Fruit fly (Drosophila melanogaster) whole organism, prepupa: ENCODE data around the gene Gr64c.

Source experiments
- CG10669 ChIP-seq: fragments of 200-800 bp; sonication (Bioruptor generic); optimal IDR thresholded peaks from 3 replicates; lab custom pipeline; 2018; ENCODE audit warnings: missing biosample characterization, mild to moderate bottlenecking, missing genetic modification characterization, moderate library complexity
- CG11294 ChIP-seq: fragments of 200-800 bp; sonication (Bioruptor generic); IDR thresholded peaks from 2 replicates; pipeline ENCODE4 v1.3.6; 2022; ENCODE audit warnings: missing biosample characterization, missing genetic modification characterization
- CG11762 ChIP-seq: fragments of 200-800 bp; sonication (Bioruptor generic); optimal IDR thresholded peaks from 3 replicates; lab custom pipeline; 2016; ENCODE audit warnings: missing biosample characterization, missing genetic modification characterization; ENCODE audit not compliant: insufficient read depth
- CG11902 ChIP-seq: fragments of 200-800 bp; sonication (Bioruptor generic); optimal IDR thresholded peaks from 3 replicates; lab custom pipeline; 2016; ENCODE audit warnings: missing biosample characterization, missing genetic modification characterization
- CG15336 ChIP-seq: fragments of 200-800 bp; sonication (Bioruptor generic); IDR thresholded peaks from 2 replicates; pipeline ENCODE4 v1.3.6; 2022; ENCODE audit warnings: missing biosample characterization, missing genetic modification characterization
- CG1621 ChIP-seq: fragments of 200-800 bp; sonication (Bioruptor generic); optimal IDR thresholded peaks from 3 replicates; lab custom pipeline; 2018; ENCODE audit warnings: missing biosample characterization, mild to moderate bottlenecking, missing genetic modification characterization
- CG16779 ChIP-seq: fragments of 200-800 bp; sonication (Bioruptor generic); optimal IDR thresholded peaks from 3 replicates; lab custom pipeline; 2017; ENCODE audit warnings: missing biosample characterization, mild to moderate bottlenecking, missing genetic modification characterization
- CG31627 ChIP-seq: fragments of 200-800 bp; sonication (Bioruptor generic); optimal IDR thresholded peaks from 3 replicates; lab custom pipeline; 2016; ENCODE audit warnings: missing biosample characterization, missing genetic modification characterization
- CG32006 ChIP-seq: fragments of 200-800 bp; sonication (Bioruptor generic); optimal IDR thresholded peaks from 3 replicates; lab custom pipeline; 2017; ENCODE audit warnings: missing biosample characterization, mild to moderate bottlenecking, missing genetic modification characterization
- CG34406 ChIP-seq: fragments of 200-800 bp; sonication (Bioruptor generic); optimal IDR thresholded peaks from 3 replicates; lab custom pipeline; 2016; ENCODE audit warnings: missing biosample characterization, missing genetic modification characterization
- CG4318 ChIP-seq: fragments of 200-800 bp; sonication (Bioruptor generic); optimal IDR thresholded peaks from 3 replicates; lab custom pipeline; 2017; ENCODE audit warnings: missing biosample characterization, mild to moderate bottlenecking, missing genetic modification characterization
- CG6163 ChIP-seq: fragments of 200-800 bp; sonication (Bioruptor generic); IDR thresholded peaks from 3 replicates; pipeline ENCODE4 v1.3.6; 2022; ENCODE audit warnings: missing biosample characterization, missing genetic modification characterization
- CG6276 ChIP-seq: fragments of 200-800 bp; sonication (Bioruptor generic); optimal IDR thresholded peaks from 2 replicates; lab custom pipeline; 2017; ENCODE audit warnings: missing biosample characterization, mild to moderate bottlenecking, missing genetic modification characterization
- CG6808 ChIP-seq: fragments of 200-800 bp; sonication (Bioruptor generic); optimal IDR thresholded peaks from 3 replicates; lab custom pipeline; 2017; ENCODE audit warnings: missing biosample characterization, missing genetic modification characterization, mild to moderate bottlenecking, moderate library complexity, missing genetic modification reagents
- CG6854 ChIP-seq: fragments of 200-800 bp; sonication (Bioruptor generic); optimal IDR thresholded peaks from 2 replicates; lab custom pipeline; 2017; ENCODE audit warnings: missing biosample characterization, mild to moderate bottlenecking, missing genetic modification characterization
- CG7368 ChIP-seq: fragments of 200-800 bp; sonication (Bioruptor generic); optimal IDR thresholded peaks from 3 replicates; lab custom pipeline; 2016; ENCODE audit warnings: missing biosample characterization, missing genetic modification characterization
- CG8119 ChIP-seq: fragments of 200-800 bp; sonication (Bioruptor generic); IDR thresholded peaks from 3 replicates; pipeline ENCODE4 v1.3.6; 2022; ENCODE audit warnings: missing biosample characterization, missing genetic modification characterization
- CG8319 ChIP-seq: fragments of 200-800 bp; sonication (Bioruptor generic); optimal IDR thresholded peaks from 3 replicates; lab custom pipeline; 2016; ENCODE audit warnings: missing biosample characterization, missing genetic modification characterization
- CG9139 ChIP-seq: fragments of 200-800 bp; sonication (Bioruptor generic); optimal IDR thresholded peaks from 3 replicates; lab custom pipeline; 2017; ENCODE audit warnings: missing biosample characterization, mild to moderate bottlenecking, missing genetic modification characterization
- Eip78C ChIP-seq: fragments of 200-800 bp; sonication (Bioruptor generic); peaks from one replicate; lab custom pipeline; 2016; ENCODE audit warnings: missing biosample characterization, missing genetic modification characterization
- Eip93F ChIP-seq: fragments of 200-800 bp; sonication (Bioruptor generic); optimal IDR thresholded peaks from 2 replicates; lab custom pipeline; 2016; ENCODE audit warnings: missing biosample characterization, mild to moderate bottlenecking, missing genetic modification characterization
- Gug ChIP-seq: fragments of 200-800 bp; sonication (Bioruptor generic); IDR thresholded peaks from 2 replicates; pipeline ENCODE4 v1.3.6; 2022; ENCODE audit warnings: missing biosample characterization, missing genetic modification characterization
- Hr39 ChIP-seq: fragments of 200-800 bp; sonication (Bioruptor generic); optimal IDR thresholded peaks from 2 replicates; lab custom pipeline; 2016; ENCODE audit warnings: missing biosample characterization, missing genetic modification characterization
- Hr4 ChIP-seq: fragments of 200-800 bp; sonication (Bioruptor generic); optimal IDR thresholded peaks from 3 replicates; lab custom pipeline; 2016; ENCODE audit warnings: missing biosample characterization, missing genetic modification characterization
- Lpt ChIP-seq: fragments of 200-800 bp; sonication (Bioruptor generic); optimal IDR thresholded peaks from 3 replicates; lab custom pipeline; 2016; ENCODE audit warnings: missing biosample characterization, missing genetic modification characterization
- Met ChIP-seq: fragments of 200-800 bp; sonication (Bioruptor generic); optimal IDR thresholded peaks from 3 replicates; lab custom pipeline; 2016; ENCODE audit warnings: missing biosample characterization, missing genetic modification characterization
- Smox ChIP-seq: fragments of 200-800 bp; sonication (Bioruptor generic); optimal IDR thresholded peaks from 3 replicates; lab custom pipeline; 2016; ENCODE audit warnings: missing biosample characterization, missing genetic modification characterization
- Sox102F ChIP-seq: fragments of 200-800 bp; sonication (Bioruptor generic); optimal IDR thresholded peaks from 2 replicates; lab custom pipeline; 2016; ENCODE audit warnings: missing biosample characterization, mild to moderate bottlenecking, missing genetic modification characterization
- Sox14 ChIP-seq: fragments of 200-800 bp; sonication (Bioruptor generic); optimal IDR thresholded peaks from 3 replicates; lab custom pipeline; 2016; ENCODE audit warnings: missing biosample characterization, missing genetic modification characterization
- Sox15 ChIP-seq: fragments of 200-800 bp; sonication (Bioruptor generic); optimal IDR thresholded peaks from 3 replicates; lab custom pipeline; 2016; ENCODE audit warnings: missing biosample characterization, missing genetic modification characterization
- achi ChIP-seq: fragments of 200-800 bp; sonication (Bioruptor generic); optimal IDR thresholded peaks from 3 replicates; lab custom pipeline; 2016; ENCODE audit warnings: missing biosample characterization, missing genetic modification characterization
- acj6 ChIP-seq: fragments of 200-800 bp; sonication (Bioruptor generic); optimal IDR thresholded peaks from 3 replicates; lab custom pipeline; 2016; ENCODE audit warnings: missing biosample characterization, missing genetic modification characterization
- cyc ChIP-seq: fragments of 200-800 bp; sonication (Bioruptor generic); optimal IDR thresholded peaks from 3 replicates; lab custom pipeline; 2016; ENCODE audit warnings: missing biosample characterization, missing genetic modification characterization
- dac ChIP-seq: fragments of 200-800 bp; sonication (Bioruptor generic); optimal IDR thresholded peaks from 2 replicates; lab custom pipeline; 2017; ENCODE audit warnings: missing biosample characterization, mild to moderate bottlenecking, missing genetic modification characterization
- dsx ChIP-seq: fragments of 200-800 bp; optimal IDR thresholded peaks from 3 replicates; lab custom pipeline; 2019; ENCODE audit warnings: missing biosample characterization, mild to moderate bottlenecking, missing genetic modification characterization, moderate library complexity; ENCODE audit not compliant: poor library complexity, severe bottlenecking
- eg ChIP-seq: fragments of 200-800 bp; sonication (Bioruptor generic); IDR thresholded peaks from 3 replicates; pipeline ENCODE4 v1.3.6; 2022; ENCODE audit warnings: missing biosample characterization, missing genetic modification characterization
- esn ChIP-seq: fragments of 200-800 bp; sonication (Bioruptor generic); optimal IDR thresholded peaks from 2 replicates; lab custom pipeline; 2016; ENCODE audit warnings: missing biosample characterization, mild to moderate bottlenecking, missing genetic modification characterization, moderate library complexity
- fd59A ChIP-seq: fragments of 200-800 bp; sonication (Bioruptor generic); optimal IDR thresholded peaks from 2 replicates; lab custom pipeline; 2017; ENCODE audit warnings: missing biosample characterization, mild to moderate bottlenecking, missing genetic modification characterization, missing genetic modification reagents
- fd85E ChIP-seq: fragments of 200-800 bp; sonication (Bioruptor generic); optimal IDR thresholded peaks from 3 replicates; lab custom pipeline; 2016; ENCODE audit warnings: missing biosample characterization, missing genetic modification characterization
- salr ChIP-seq, 2 experiments: fragments of 200-800 bp; sonication (Bioruptor generic); optimal IDR thresholded peaks; 3 replicates each; lab custom pipeline; 2016 to 2018; ENCODE audit warnings: missing biosample characterization in 2 of 2, missing genetic modification characterization in 2 of 2, mild to moderate bottlenecking in 1 of 2
- svp ChIP-seq: fragments of 200-800 bp; sonication (Bioruptor generic); peaks from one replicate; lab custom pipeline; 2016; ENCODE audit warnings: missing biosample characterization, missing genetic modification characterization
- topi ChIP-seq: fragments of 200-800 bp; sonication (Bioruptor generic); optimal IDR thresholded peaks from 3 replicates; lab custom pipeline; 2016; ENCODE audit warnings: missing biosample characterization, missing genetic modification characterization
- vri ChIP-seq: fragments of 200-800 bp; sonication (Bioruptor generic); optimal IDR thresholded peaks from 3 replicates; lab custom pipeline; 2016; ENCODE audit warnings: missing biosample characterization, mild to moderate bottlenecking, missing genetic modification characterization

The Gr64c gene

dm6 chr3L:4061921-4062474 is 33.6 kb downstream of the Gr64c start, which contains the start of gene dib:
Gene dib, plus strand, starts transcription at chr3L:4062292.
- no peak for TF ChIP-seq dsx
- TF ChIP-seq topi = no peak

- TF ChIP-seq topi = no peak
- TF ChIP-seq acj6 (GFP tag; lab: Kevin White, UChicago) = no peak
- 0 out of 3 replicates have a peak, but pooled peaks have one; percentile 16 for TF ChIP-seq CG6163 (GFP tag; lab: Robert Waterston, UW)
- peak; percentile 57; the same call in 2 of the 3 replicates for TF ChIP-seq eg (GFP tag; lab: Robert Waterston, UW)
- no peak for TF ChIP-seq dsx
- no peak for TF ChIP-seq Sox102F (GFP tag; lab: Kevin White, UChicago)
- peak; percentile 6 for TF ChIP-seq dac
- no peak for TF ChIP-seq CG11902 (GFP tag; lab: Kevin White, UChicago)
- no peak for TF ChIP-seq Smox (GFP tag; lab: Kevin White, UChicago)
- peak; percentile 50 for TF ChIP-seq CG16779
- peak; percentile 44; the same call in 1 of the 2 replicates for TF ChIP-seq CG15336 (GFP tag; lab: Robert Waterston, UW)
- TF ChIP-seq Sox14 = no peak
- TF ChIP-seq CG9139 = no peak
- 0 out of 3 replicates have a peak, but pooled peaks have one; percentile 33 for TF ChIP-seq CG8119 (GFP tag; lab: Robert Waterston, UW)
- TF ChIP-seq CG11762 = no peak
- no peak for TF ChIP-seq Hr39 (GFP tag; lab: Kevin White, UChicago)
- TF ChIP-seq CG1621 (tag; lab: Kevin White, UChicago) = no peak
- peak; percentile 83 for TF ChIP-seq svp
- TF ChIP-seq fd85E (GFP tag; lab: Kevin White, UChicago) = no peak
- no peak for TF ChIP-seq CG31627 (GFP tag; lab: Kevin White, UChicago)
- TF ChIP-seq esn (GFP tag; lab: Kevin White, UChicago) = no peak
- TF ChIP-seq CG8319 (GFP tag; lab: Kevin White, UChicago) = no peak
- no peak for TF ChIP-seq salr (GFP tag; optimal IDR thresholded peaks at IDR 0.05; lab: Kevin White, UChicago)
- peak; percentile 70 for TF ChIP-seq CG6276 (GFP tag; lab: Kevin White, UChicago)
- TF ChIP-seq Lpt = peak; percentile 33
- TF ChIP-seq CG4318 (GFP tag; lab: Kevin White, UChicago) = no peak
Measured at dm6 chr3L:4068368-4068767, 40.0 kb downstream of the Gr64c start.

dm6 chr3L:4069069-4069468 is 40.7 kb downstream of the Gr64c start, which contains the start of gene CG32259:
Gene CG32259, plus strand, starts transcription at chr3L:4069369.
- peak; percentile 27 for TF ChIP-seq vri (GFP tag; lab: Kevin White, UChicago)
- TF ChIP-seq fd85E (GFP tag; lab: Kevin White, UChicago) = no peak

- peak; percentile 99 for TF ChIP-seq cyc
- TF ChIP-seq achi = peak; percentile 98
- TF ChIP-seq Met (GFP tag; lab: Kevin White, UChicago) = peak; percentile 98
- peak; percentile 99 for TF ChIP-seq esn (GFP tag; lab: Kevin White, UChicago)
- peak; percentile 97 for TF ChIP-seq CG4318 (GFP tag; lab: Kevin White, UChicago)
- TF ChIP-seq CG6854 = peak; percentile 97
- peak; percentile 98 for TF ChIP-seq fd59A (GFP tag; lab: Kevin White, UChicago)
- TF ChIP-seq CG11294 (GFP tag; lab: Robert Waterston, UW) = peak; percentile 98
- TF ChIP-seq acj6 (GFP tag; lab: Kevin White, UChicago) = peak; percentile 99
- peak; percentile 94 for TF ChIP-seq dsx
- TF ChIP-seq CG7368 = peak; percentile 97
- TF ChIP-seq Eip78C (GFP tag; lab: Kevin White, UChicago) = peak; percentile 99
- peak; percentile 91 for TF ChIP-seq CG9139
- peak; percentile 97 for TF ChIP-seq CG6276 (GFP tag; lab: Kevin White, UChicago)
- TF ChIP-seq Gug (GFP tag; lab: Robert Waterston, UW) = peak; percentile 99
- peak; percentile 98 for TF ChIP-seq CG34406
- TF ChIP-seq Hr4 (GFP tag; lab: Kevin White, UChicago) = peak; percentile 99
- peak; percentile 95 for TF ChIP-seq CG6808 (GFP tag; lab: Kevin White, UChicago)
- TF ChIP-seq eg (GFP tag; lab: Robert Waterston, UW) = peak; percentile 99
- peak; percentile 92 for TF ChIP-seq Eip93F
- peak; percentile 92 for TF ChIP-seq fd85E (GFP tag; lab: Kevin White, UChicago)
- TF ChIP-seq Hr39 (GFP tag; lab: Kevin White, UChicago) = peak; percentile 99
- peak; percentile 96 for TF ChIP-seq CG10669 (GFP tag; lab: Kevin White, UChicago)
- peak; percentile 98 for TF ChIP-seq Sox15 (GFP tag; lab: Kevin White, UChicago)
- TF ChIP-seq Lpt = peak; percentile 98
- TF ChIP-seq CG32006 = peak; percentile 99
Measured at dm6 chr3L:4070221-4070995, 42.0 kb downstream of the Gr64c start.
